Fruit fly (Drosophila melanogaster) whole organism, embryonic: ENCODE results near the gene CG10337.

Experiments
- CG10565 ChIP-seq: fragments of 200-800 bp; sonication (Bioruptor generic); optimal IDR thresholded peaks from 3 replicates; lab custom pipeline; 2016; ENCODE audit warnings: missing biosample characterization, mild to moderate bottlenecking, missing genetic modification characterization
- CG11723 ChIP-seq: fragments of 200-800 bp; sonication (Bioruptor generic); optimal IDR thresholded peaks from 2 replicates; lab custom pipeline; 2017; ENCODE audit warnings: missing biosample characterization, mild to moderate bottlenecking, missing genetic modification characterization
- CG13624 ChIP-seq: fragments of 200-800 bp; sonication (Bioruptor generic); optimal IDR thresholded peaks from 2 replicates; lab custom pipeline; 2016; ENCODE audit warnings: missing biosample characterization, missing genetic modification characterization
- CG14710 ChIP-seq: fragments of 200-800 bp; sonication (Bioruptor generic); optimal IDR thresholded peaks from 3 replicates; lab custom pipeline; 2019; ENCODE audit warnings: missing biosample characterization, mild to moderate bottlenecking, missing genetic modification characterization, moderate library complexity
- CG18011 ChIP-seq: fragments of 200-800 bp; sonication (Bioruptor generic); optimal IDR thresholded peaks from 2 replicates; lab custom pipeline; 2017; ENCODE audit warnings: missing biosample characterization, missing genetic modification characterization, mild to moderate bottlenecking, moderate library complexity, missing genotype
- CG2129 ChIP-seq: fragments of 200-800 bp; sonication (Bioruptor generic); IDR thresholded peaks from 2 replicates; pipeline ENCODE4 v1.3.6; 2022; ENCODE audit warnings: missing biosample characterization, missing genetic modification characterization; ENCODE audit not compliant: partially characterized antibody
- CG2678 ChIP-seq: fragments of 200-800 bp; sonication (Bioruptor generic); optimal IDR thresholded peaks from 3 replicates; lab custom pipeline; 2019; ENCODE audit warnings: missing biosample characterization, mild to moderate bottlenecking, missing genetic modification characterization, moderate library complexity
- CG30403 ChIP-seq: fragments of 200-800 bp; sonication (Bioruptor generic); optimal IDR thresholded peaks from 3 replicates; lab custom pipeline; 2016; ENCODE audit warnings: missing biosample characterization, missing genetic modification characterization
- CG4282 ChIP-seq: fragments of 200-800 bp; sonication (Bioruptor generic); optimal IDR thresholded peaks from 2 replicates; lab custom pipeline; 2016; ENCODE audit warnings: missing biosample characterization, missing genetic modification characterization
- CG6175 ChIP-seq: fragments of 200-800 bp; sonication (Bioruptor generic); IDR thresholded peaks from 3 replicates; pipeline ENCODE4 v1.3.6; 2022; ENCODE audit warnings: missing biosample characterization, missing genetic modification characterization
- CG7372 ChIP-seq: fragments of 200-800 bp; sonication (Bioruptor generic); IDR thresholded peaks from 2 replicates; pipeline ENCODE4 v1.3.6; 2022; ENCODE audit warnings: missing biosample characterization, missing genetic modification characterization
- CG7786 ChIP-seq: fragments of 200-800 bp; sonication (Bioruptor generic); optimal IDR thresholded peaks from 2 replicates; lab custom pipeline; 2016; ENCODE audit warnings: missing biosample characterization, missing genetic modification characterization
- CG8290 ChIP-seq, 3 experiments: fragments of 200-800 bp; sonication (Bioruptor generic); optimal IDR thresholded peaks; 2 replicates each; lab custom pipeline; 2016 to 2019; ENCODE audit warnings: missing biosample characterization in 3 of 3, missing genetic modification characterization in 3 of 3, mild to moderate bottlenecking in 2 of 3, moderate library complexity in 1 of 3
- CG9437 ChIP-seq: fragments of 200-800 bp; sonication (Bioruptor generic); optimal IDR thresholded peaks from 2 replicates; lab custom pipeline; 2018; ENCODE audit warnings: missing biosample characterization, mild to moderate bottlenecking, missing genetic modification characterization
- Camta ChIP-seq: fragments of 200-800 bp; sonication (Bioruptor generic); optimal IDR thresholded peaks from 2 replicates; lab custom pipeline; 2016; ENCODE audit warnings: missing biosample characterization, missing genetic modification characterization
- Dad ChIP-seq: fragments of 200-800 bp; sonication (Bioruptor generic); optimal IDR thresholded peaks from 3 replicates; lab custom pipeline; 2016; ENCODE audit warnings: missing biosample characterization, missing genetic modification characterization
- Dip2 ChIP-seq: fragments of 200-800 bp; sonication (Bioruptor generic); IDR thresholded peaks from 2 replicates; pipeline ENCODE4 v1.3.6; 2022; ENCODE audit warnings: missing biosample characterization, missing genetic modification characterization
- Drgx ChIP-seq: fragments of 200-800 bp; sonication (Bioruptor generic); IDR thresholded peaks from 2 replicates; pipeline ENCODE4 v1.3.6; 2022; ENCODE audit warnings: missing biosample characterization, missing genetic modification characterization
- HLHmδ ChIP-seq: fragments of 200-800 bp; sonication (Bioruptor generic); optimal IDR thresholded peaks from 2 replicates; lab custom pipeline; 2018; ENCODE audit warnings: missing biosample characterization, mild to moderate bottlenecking, missing genetic modification characterization, moderate library complexity
- HmgZ ChIP-seq: fragments of 200-800 bp; sonication (Bioruptor generic); optimal IDR thresholded peaks from 2 replicates; lab custom pipeline; 2018; ENCODE audit warnings: missing biosample characterization, mild to moderate bottlenecking, missing genetic modification characterization
- Hr78 ChIP-seq, 2 experiments: fragments of 200-800 bp in 1 of 2; fragments of >200 bp in 1 of 2; sonication (Bioruptor generic) in 1 of 2; optimal IDR thresholded peaks; 2 replicates each; lab custom pipeline; 2017 to 2019; ENCODE audit warnings: missing biosample characterization in 2 of 2, missing genetic modification characterization in 2 of 2, mild to moderate bottlenecking in 1 of 2, moderate library complexity in 1 of 2
- Med ChIP-seq: fragments of 200-800 bp; sonication (Bioruptor generic); peaks from one replicate; lab custom pipeline; 2016; ENCODE audit warnings: missing biosample characterization, missing genetic modification characterization, mild to moderate bottlenecking, inconsistent platforms, moderate library complexity
- Neu2 ChIP-seq: fragments of 200-800 bp; sonication (Bioruptor generic); optimal IDR thresholded peaks from 3 replicates; lab custom pipeline; 2016; ENCODE audit warnings: missing biosample characterization, missing genetic modification characterization, borderline replicate concordance
- Nf-YC ChIP-seq: fragments of 200-800 bp; optimal IDR thresholded peaks from 3 replicates; lab custom pipeline; 2019; ENCODE audit warnings: missing biosample characterization, mild to moderate bottlenecking, missing genetic modification characterization, moderate library complexity
- Pdp1 ChIP-seq, 2 experiments: fragments of 200-800 bp; sonication (Bioruptor generic); optimal IDR thresholded peaks; 3 replicates each; lab custom pipeline; 2016; ENCODE audit warnings: missing biosample characterization in 2 of 2, missing genetic modification characterization in 2 of 2, mild to moderate bottlenecking in 1 of 2, moderate library complexity in 1 of 2
- Rfx ChIP-seq: fragments of 200-800 bp; sonication (Bioruptor generic); IDR thresholded peaks from 2 replicates; pipeline ENCODE4 v1.3.6; 2022; ENCODE audit warnings: missing biosample characterization, missing genetic modification characterization
- Side ChIP-seq: fragments of 200-800 bp; sonication (Bioruptor generic); optimal IDR thresholded peaks from 2 replicates; lab custom pipeline; 2016; ENCODE audit warnings: missing biosample characterization, missing genetic modification characterization
- Trl ChIP-seq, 3 experiments: fragments of >200 bp in 2 of 3; fragments of 200-800 bp in 1 of 3; sonication (Bioruptor generic) in 1 of 3; optimal IDR thresholded peaks; 2 replicates in 1 of 3; 3 replicates in 2 of 3; lab custom pipeline; 2016 to 2017; ENCODE audit warnings: missing biosample characterization in 1 of 3, missing genetic modification characterization in 1 of 3
- caup ChIP-seq: fragments of 200-800 bp; sonication (Bioruptor generic); optimal IDR thresholded peaks from 3 replicates; lab custom pipeline; 2017; ENCODE audit warnings: missing biosample characterization, mild to moderate bottlenecking, missing genetic modification characterization, moderate library complexity; ENCODE audit not compliant: severe bottlenecking
- chif ChIP-seq, 2 experiments: fragments of 200-800 bp; sonication (Bioruptor generic); optimal IDR thresholded peaks; 3 replicates each; lab custom pipeline; 2016; ENCODE audit warnings: missing biosample characterization in 2 of 2, missing genetic modification characterization in 2 of 2
- chinmo ChIP-seq: fragments of 200-800 bp; sonication (Bioruptor generic); IDR thresholded peaks from 4 replicates; pipeline ENCODE4 v1.3.6; 2022; ENCODE audit warnings: missing biosample characterization, missing genetic modification characterization; ENCODE audit not compliant: partially characterized antibody
- disco-r ChIP-seq: fragments of 200-800 bp; sonication (Bioruptor generic); optimal IDR thresholded peaks from 2 replicates; lab custom pipeline; 2016; ENCODE audit warnings: missing biosample characterization, missing genetic modification characterization
- en ChIP-seq: fragments of 200-800 bp; sonication (Bioruptor generic); optimal IDR thresholded peaks from 2 replicates; lab custom pipeline; 2016; ENCODE audit warnings: missing biosample characterization, missing genetic modification characterization
- fd96Cb ChIP-seq: fragments of 200-800 bp; sonication (Bioruptor generic); optimal IDR thresholded peaks from 2 replicates; lab custom pipeline; 2018; ENCODE audit warnings: missing biosample characterization, mild to moderate bottlenecking, missing genetic modification characterization, moderate library complexity
- grn ChIP-seq: fragments of 200-800 bp; sonication (Bioruptor generic); optimal IDR thresholded peaks from 3 replicates; lab custom pipeline; 2017; ENCODE audit warnings: missing biosample characterization, missing genetic modification characterization
- ind ChIP-seq: fragments of 200-800 bp; sonication (Bioruptor generic); optimal IDR thresholded peaks from 3 replicates; lab custom pipeline; 2016; ENCODE audit warnings: missing biosample characterization, missing genetic modification characterization
- jing ChIP-seq: fragments of 200-800 bp; sonication (Bioruptor generic); optimal IDR thresholded peaks from 2 replicates; lab custom pipeline; 2018; ENCODE audit warnings: missing biosample characterization, mild to moderate bottlenecking, missing genetic modification characterization
- lilli ChIP-seq: fragments of 200-800 bp; sonication (Bioruptor generic); optimal IDR thresholded peaks from 3 replicates; lab custom pipeline; 2016; ENCODE audit warnings: missing biosample characterization, missing genetic modification characterization
- mam ChIP-seq: fragments of 200-800 bp; sonication (Bioruptor generic); optimal IDR thresholded peaks from 3 replicates; lab custom pipeline; 2016; ENCODE audit warnings: missing biosample characterization, missing genetic modification characterization
- nau ChIP-seq: fragments of 200-800 bp; sonication (Bioruptor generic); optimal IDR thresholded peaks from 3 replicates; lab custom pipeline; 2017; ENCODE audit warnings: missing biosample characterization, mild to moderate bottlenecking, missing genetic modification characterization, missing genetic modification reagents
- pros ChIP-seq: fragments of 200-800 bp; sonication (Bioruptor generic); optimal IDR thresholded peaks from 3 replicates; lab custom pipeline; 2019; ENCODE audit warnings: missing biosample characterization, mild to moderate bottlenecking, missing genetic modification characterization, moderate library complexity
- run ChIP-seq: fragments of 200-800 bp; sonication (Bioruptor generic); optimal IDR thresholded peaks from 3 replicates; lab custom pipeline; 2018; ENCODE audit warnings: missing biosample characterization, mild to moderate bottlenecking, missing genetic modification characterization
- sd ChIP-seq: fragments of 200-800 bp; sonication (Bioruptor generic); optimal IDR thresholded peaks from 3 replicates; lab custom pipeline; 2018; ENCODE audit warnings: missing biosample characterization, mild to moderate bottlenecking, missing genetic modification characterization, moderate library complexity
- stwl ChIP-seq: fragments of 200-800 bp; sonication (Bioruptor generic); optimal IDR thresholded peaks from 3 replicates; lab custom pipeline; 2018; ENCODE audit warnings: missing biosample characterization, mild to moderate bottlenecking, missing genetic modification characterization, moderate library complexity
- tio ChIP-seq: fragments of 200-800 bp; sonication (Bioruptor generic); optimal IDR thresholded peaks from 2 replicates; lab custom pipeline; 2017; ENCODE audit warnings: missing biosample characterization, missing genetic modification characterization, inconsistent platforms
- tna ChIP-seq: fragments of 200-800 bp; sonication (Bioruptor generic); IDR thresholded peaks from 2 replicates; pipeline ENCODE4 v1.3.6; 2022; ENCODE audit warnings: missing biosample characterization, missing genetic modification characterization; ENCODE audit not compliant: partially characterized antibody
- vfl ChIP-seq: fragments of 200-800 bp; sonication (Bioruptor generic); optimal IDR thresholded peaks from 2 replicates; lab custom pipeline; 2016; ENCODE audit warnings: missing biosample characterization, missing genetic modification characterization
- z ChIP-seq: fragments of 200-800 bp; sonication (Bioruptor generic); IDR thresholded peaks from 3 replicates; pipeline ENCODE4 v1.3.6; 2022; ENCODE audit warnings: missing biosample characterization, missing genetic modification characterization

The CG10337 gene

dm6 chr2L:19533247-19533646 is 13.5 kb downstream of the CG10337 start, which contains the start of gene CG33116 (continued):
- TF ChIP-seq ind (GFP tag; lab: Kevin White, UChicago) (peak; percentile 85), nau (no peak), mam (GFP tag; lab: Kevin White, UChicago) (peak; percentile 87), CG11723 (peak; percentile 77), vfl (GFP tag; lab: Kevin White, UChicago) (peak; percentile 87), fd96Cb (tag; lab: Kevin White, UChicago) (peak; percentile 72), chif (GFP tag; optimal IDR thresholded peaks at IDR 0.05; lab: Kevin White, UChicago) (peak; percentile 80 to 81), tio (GFP tag; lab: Kevin White, UChicago) (peak; percentile 70), en (GFP tag; lab: Kevin White, UChicago) (peak; percentile 75), disco-r (GFP tag; lab: Kevin White, UChicago) (peak; percentile 66), Med (GFP tag; lab: Kevin White, UChicago) (peak; percentile 98), Dad (GFP tag; lab: Kevin White, UChicago) (peak; percentile 82), Pdp1 (GFP tag; optimal IDR thresholded peaks at IDR 0.05; lab: Kevin White, UChicago) (peak; percentile 77 to 80), Rfx (GFP tag; lab: Robert Waterston, UW) (peak; percentile 92), Nf-YC (tag; lab: Kevin White, UChicago) (peak; percentile 51), Camta (GFP tag; lab: Kevin White, UChicago) (peak; percentile 78), CG7372 (0 out of 2 replicates have a peak, but pooled peaks have one; percentile 13), CG2678 (tag; lab: Kevin White, UChicago) (peak; percentile 86), CG9437 (GFP tag; lab: Kevin White, UChicago) (peak; percentile 66), HmgZ (peak; percentile 89), CG14710 (tag; lab: Kevin White, UChicago) (peak; percentile 78), Trl (optimal IDR thresholded peaks at IDR 0.05; lab: Kevin White, UChicago) (no peak), Trl (GFP tag; optimal IDR thresholded peaks at IDR 0.05; lab: Kevin White, UChicago) (peak; percentile 88), stwl (tag; lab: Kevin White, UChicago) (peak; percentile 85), Hr78 (GFP tag; optimal IDR thresholded peaks at IDR 0.05; lab: Kevin White, UChicago) (peak in 1 of 2 experiments; percentile 17), run (tag; lab: Kevin White, UChicago) (peak; percentile 41), CG2129 (GFP tag; lab: Robert Waterston, UW) (no peak), Neu2 (GFP tag; lab: Kevin White, UChicago) (peak; percentile 5), CG18011 (GFP tag; lab: Kevin White, UChicago) (peak; percentile 58), Side (GFP tag; lab: Kevin White, UChicago) (peak; percentile 80), tna (GFP tag; lab: Robert Waterston, UW) (no peak), lilli (GFP tag; lab: Kevin White, UChicago) (peak; percentile 89), Dip2 (GFP tag; lab: Robert Waterston, UW) (no peak), z (no peak), caup (GFP tag; lab: Kevin White, UChicago) (peak; percentile 82), CG30403 (GFP tag; lab: Kevin White, UChicago) (peak; percentile 87), grn (GFP tag; lab: Kevin White, UChicago) (peak; percentile 25), CG13624 (GFP tag; lab: Kevin White, UChicago) (peak; percentile 85), CG10565 (peak; percentile 19), CG4282 (peak; percentile 47), CG8290 (GFP tag; optimal IDR thresholded peaks at IDR 0.05; lab: Kevin White, UChicago) (peak; percentile 88), CG8290 (tag; optimal IDR thresholded peaks at IDR 0.05; lab: Kevin White, UChicago) (peak; percentile 42 to 93), jing (GFP tag; lab: Kevin White, UChicago) (peak; percentile 56), HLHmδ (GFP tag; lab: Kevin White, UChicago) (peak; percentile 23), CG7786 (GFP tag; lab: Kevin White, UChicago) (peak; percentile 85), CG6175 (GFP tag; lab: Robert Waterston, UW) (peak; percentile 62; the same call in 1 of the 3 replicates), sd (peak; percentile 51), Drgx (GFP tag; lab: Robert Waterston, UW) (peak; percentile 77), chinmo (GFP tag; lab: Robert Waterston, UW) (0 out of 4 replicates have a peak, but pooled peaks have one; percentile 46), pros (GFP tag; lab: Kevin White, UChicago) (no peak)
